Fruit fly (Drosophila melanogaster): ENCODE measurements around the gene CG8042.

CG8042 gene

DNA sequence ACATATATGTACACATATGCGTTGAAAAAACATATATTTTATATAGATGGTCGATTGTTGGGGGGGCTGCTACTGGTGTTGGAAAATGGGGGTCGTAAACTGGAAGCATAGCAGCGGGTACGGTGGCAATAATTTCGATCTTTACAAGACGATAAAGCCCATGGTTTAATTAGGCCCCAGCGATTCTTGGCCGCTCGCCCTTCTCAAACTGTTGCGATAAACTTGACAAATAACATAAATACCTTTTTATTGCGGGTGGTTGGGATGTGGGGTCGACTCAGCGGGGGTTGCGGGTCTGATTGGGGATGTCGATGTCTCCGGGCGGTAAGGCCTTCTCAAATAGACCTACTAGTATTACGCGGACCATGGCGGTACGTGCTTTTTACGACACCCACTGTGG lies 36.2 kb downstream of the CG8042 start:
- no peak for TF ChIP-seq CTCF (optimal IDR thresholded peaks at IDR 0.05)
- TF ChIP-seq CG8478 (optimal IDR thresholded peaks at IDR 0.05), result no peak

DNA sequence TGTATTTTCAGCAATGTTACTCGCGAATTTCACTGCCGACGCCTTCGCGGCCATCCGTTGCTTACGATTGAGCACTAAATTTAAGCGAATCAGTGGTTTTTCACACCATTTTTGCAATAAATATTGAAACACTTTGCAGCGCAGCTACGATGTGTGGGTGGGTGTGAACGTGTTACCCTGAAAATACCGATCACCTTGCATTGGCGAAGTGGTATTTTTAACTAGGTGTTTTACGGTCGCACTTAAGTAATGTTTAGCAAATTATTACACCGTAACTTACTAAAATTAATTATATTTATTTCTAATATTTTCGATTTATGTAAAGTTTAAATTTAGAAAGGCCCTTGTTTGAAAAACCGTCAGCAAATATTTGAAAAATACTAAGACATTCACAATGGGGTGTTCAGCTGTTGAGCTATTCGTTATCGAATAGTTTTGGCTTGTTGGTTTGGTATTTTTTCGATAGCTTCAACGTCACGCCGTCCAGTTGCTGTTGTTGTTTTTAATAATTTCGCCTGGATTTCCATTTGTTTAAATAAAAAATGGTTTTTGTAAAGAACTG lies 38.8 kb downstream of the CG8042 start, which contains the start of the genes syd and Srp9:
Gene syd, minus strand, starts transcription at position 188 of the 562 bp plus-strand sequence.
Gene Srp9, plus strand, starts transcription at position 441 of the 562 bp plus-strand sequence.
- TF ChIP-seq CTCF (optimal IDR thresholded peaks at IDR 0.05) (no peak), CG8478 (optimal IDR thresholded peaks at IDR 0.05) (no peak)

- TF ChIP-seq CG8478 (optimal IDR thresholded peaks at IDR 0.05) (no peak), CTCF (optimal IDR thresholded peaks at IDR 0.05) (no peak)
Measured at dm6 chr3L:7935409-7935932, 39.3 kb downstream of the CG8042 start.

dm6 chr3L:7934857-7935256 lies 39.9 kb downstream of the CG8042 start:
- TF ChIP-seq CG8478 (optimal IDR thresholded peaks at IDR 0.05) (no peak), CTCF (optimal IDR thresholded peaks at IDR 0.05) (no peak)

DNA sequence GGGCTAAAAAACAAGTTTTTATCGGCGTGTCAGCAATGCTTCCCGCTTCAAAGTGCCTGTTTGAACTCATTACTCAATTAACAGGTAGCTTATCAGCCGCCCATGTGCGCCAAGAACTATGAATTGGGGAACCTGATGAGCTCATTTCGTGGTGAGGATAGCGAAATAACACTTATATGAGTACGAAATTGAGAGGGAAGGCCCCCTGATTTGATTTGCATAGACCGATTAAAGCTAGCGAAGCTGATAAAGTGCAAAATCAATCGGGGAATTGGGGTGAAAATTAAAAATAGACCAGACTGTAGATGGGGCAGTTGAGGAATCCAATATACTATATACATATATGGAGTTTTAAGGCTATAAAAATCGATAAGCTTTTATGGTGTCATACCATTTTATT lies 40.6 kb downstream of the CG8042 start:
- no peak for TF ChIP-seq CTCF (optimal IDR thresholded peaks at IDR 0.05)
- TF ChIP-seq CG8478 (optimal IDR thresholded peaks at IDR 0.05), result no peak
